Fruit fly (Drosophila melanogaster): ENCODE measurements around the gene CG16743.

The CG16743 gene

DNA sequence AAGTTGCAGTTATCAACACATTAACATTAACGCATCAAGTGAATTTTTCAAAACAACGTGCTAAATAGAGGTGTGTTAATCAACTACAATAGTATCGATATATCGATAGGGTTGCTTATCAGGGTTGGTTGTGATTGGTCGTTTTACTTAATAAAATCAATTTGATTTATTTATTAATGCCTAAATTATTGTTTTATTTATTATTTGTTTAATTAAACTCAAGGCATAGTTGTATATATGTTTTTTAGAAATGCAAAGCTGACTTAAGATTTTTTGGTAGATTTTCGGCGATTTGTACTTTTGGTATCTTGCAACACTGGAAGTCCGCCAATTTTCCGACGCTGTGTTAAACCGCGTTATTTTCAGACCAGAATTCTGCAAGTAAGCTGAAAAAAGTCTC lies 38.9 kb downstream of the CG16743 start, which contains the start of the genes Art8 and dUTPase (continued):
- peak; percentile 66 for TF ChIP-seq Met (GFP tag; optimal IDR thresholded peaks at IDR 0.05)
- no peak for TF ChIP-seq fkh (GFP tag; optimal IDR thresholded peaks at IDR 0.05)
- TF ChIP-seq fd85E (GFP tag; optimal IDR thresholded peaks at IDR 0.05): no peak
- TF ChIP-seq eg (GFP tag; IDR thresholded peaks at IDR 0.05): peak; percentile 40; the same call in 1 of the 3 replicates
- TF ChIP-seq dsx (GFP tag; optimal IDR thresholded peaks at IDR 0.05; ENCODE audit: poor library complexity, severe bottlenecking): peak; percentile 52
- TF ChIP-seq CG11294 (GFP tag; IDR thresholded peaks at IDR 0.05): no peak; the same call in 1 of the 2 replicates
- TF ChIP-seq spab (GFP tag; optimal IDR thresholded peaks at IDR 0.05): no peak

dm6 chr2L:11014018-11014611 lies 42.0 kb downstream of the CG16743 start:
- TF ChIP-seq Met (GFP tag; optimal IDR thresholded peaks at IDR 0.05) (no peak), topi (GFP tag; optimal IDR thresholded peaks at IDR 0.05) (no peak), CG3032 (tag; optimal IDR thresholded peaks at IDR 0.05) (no peak), fd85E (GFP tag; optimal IDR thresholded peaks at IDR 0.05) (no peak), lz (GFP tag; optimal IDR thresholded peaks at IDR 0.05) (no peak), CG11294 (GFP tag; IDR thresholded peaks at IDR 0.05) (no peak), Eip93F (GFP tag; optimal IDR thresholded peaks at IDR 0.05) (no peak), Ets96B (tag; optimal IDR thresholded peaks at IDR 0.05) (no peak), pdm3 (GFP tag; optimal IDR thresholded peaks at IDR 0.05) (no peak), CG11762 (GFP tag; optimal IDR thresholded peaks at IDR 0.05; ENCODE audit: insufficient read depth) (no peak), Ets21C (GFP tag; optimal IDR thresholded peaks at IDR 0.05) (no peak), CG4318 (GFP tag; optimal IDR thresholded peaks at IDR 0.05) (no peak), CG6854 (GFP tag; optimal IDR thresholded peaks at IDR 0.05) (no peak), Hr4 (GFP tag; optimal IDR thresholded peaks at IDR 0.05) (no peak), OdsH (GFP tag; optimal IDR thresholded peaks at IDR 0.05) (no peak)

DNA sequence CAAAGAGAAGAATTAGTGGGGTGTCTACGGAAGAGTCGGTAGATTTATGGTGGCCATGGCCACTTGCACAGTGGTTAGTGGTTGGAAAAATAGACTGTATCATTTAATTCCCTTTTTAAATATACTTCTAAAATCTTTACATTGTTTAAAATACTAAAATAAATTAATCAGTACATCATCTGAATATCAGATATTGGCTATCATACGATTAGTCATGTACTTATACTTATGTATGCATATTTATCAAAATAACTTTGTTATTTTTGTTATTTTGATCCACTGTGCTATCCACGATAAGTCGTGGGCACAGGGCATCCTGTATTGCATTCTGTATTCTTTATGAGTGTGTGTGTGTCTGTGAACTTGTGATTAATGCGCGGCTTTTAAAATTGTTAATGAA lies 42.6 kb downstream of the CG16743 start:
- TF ChIP-seq OdsH (GFP tag; optimal IDR thresholded peaks at IDR 0.05): peak; percentile 49
- TF ChIP-seq Eip75B (GFP tag; optimal IDR thresholded peaks at IDR 0.05): no peak
- TF ChIP-seq Ets21C (GFP tag; optimal IDR thresholded peaks at IDR 0.05): no peak
- TF ChIP-seq CG4318 (GFP tag; optimal IDR thresholded peaks at IDR 0.05): no peak
- TF ChIP-seq Met (GFP tag; optimal IDR thresholded peaks at IDR 0.05): peak; percentile 51
- TF ChIP-seq vri (GFP tag; optimal IDR thresholded peaks at IDR 0.05): no peak
- TF ChIP-seq CG6808 (GFP tag; optimal IDR thresholded peaks at IDR 0.05): peak; percentile 69
- TF ChIP-seq Hr39 (GFP tag; optimal IDR thresholded peaks at IDR 0.05): no peak
- peak; percentile 48 for TF ChIP-seq CG34406 (GFP tag; optimal IDR thresholded peaks at IDR 0.05)
- TF ChIP-seq CG6854 (GFP tag; optimal IDR thresholded peaks at IDR 0.05): no peak
- peak; percentile 75 for TF ChIP-seq CG32006 (GFP tag; optimal IDR thresholded peaks at IDR 0.05)
- TF ChIP-seq CG10631 (GFP tag; optimal IDR thresholded peaks at IDR 0.05): peak; percentile 60
- peak; percentile 51 for TF ChIP-seq Hr4 (GFP tag; optimal IDR thresholded peaks at IDR 0.05)
- TF ChIP-seq CG10669 (GFP tag; optimal IDR thresholded peaks at IDR 0.05): peak; percentile 32
- peak; percentile 66 for TF ChIP-seq achi (GFP tag; optimal IDR thresholded peaks at IDR 0.05)
- no peak for TF ChIP-seq CG1621 (tag; optimal IDR thresholded peaks at IDR 0.05)
- peak; percentile 20; the same call in 1 of the 3 replicates for TF ChIP-seq CG6163 (GFP tag; IDR thresholded peaks at IDR 0.05)
- no peak for TF ChIP-seq CG31627 (GFP tag; optimal IDR thresholded peaks at IDR 0.05)
- TF ChIP-seq esn (GFP tag; optimal IDR thresholded peaks at IDR 0.05): peak; percentile 62
- peak; percentile 37 for TF ChIP-seq spab (GFP tag; optimal IDR thresholded peaks at IDR 0.05)
- TF ChIP-seq dac (GFP tag; optimal IDR thresholded peaks at IDR 0.05): no peak
- peak; percentile 86 for TF ChIP-seq Eip78C (GFP tag)
- peak; percentile 60 for TF ChIP-seq CG15336 (GFP tag; IDR thresholded peaks at IDR 0.05)
- no peak for TF ChIP-seq fkh (GFP tag; optimal IDR thresholded peaks at IDR 0.05)
- peak; percentile 37 to 42 for TF ChIP-seq ss (GFP tag; optimal IDR thresholded peaks at IDR 0.05)
- TF ChIP-seq CG6792 (GFP tag; optimal IDR thresholded peaks at IDR 0.05): peak; percentile 40
- TF ChIP-seq CG3032 (tag; optimal IDR thresholded peaks at IDR 0.05): peak; percentile 39
- TF ChIP-seq pdm3 (GFP tag; optimal IDR thresholded peaks at IDR 0.05): no peak
- TF ChIP-seq CG11902 (GFP tag; optimal IDR thresholded peaks at IDR 0.05): no peak
- TF ChIP-seq cyc (GFP tag; optimal IDR thresholded peaks at IDR 0.05): no peak
- no peak for TF ChIP-seq CG9139 (GFP tag; optimal IDR thresholded peaks at IDR 0.05)
- no peak for TF ChIP-seq CG6276 (GFP tag; optimal IDR thresholded peaks at IDR 0.05)
- TF ChIP-seq Sox15 (GFP tag; optimal IDR thresholded peaks at IDR 0.05): no peak
- peak; percentile 46 for TF ChIP-seq dsx (GFP tag; optimal IDR thresholded peaks at IDR 0.05; ENCODE audit: poor library complexity, severe bottlenecking)
- TF ChIP-seq Lpt (GFP tag; optimal IDR thresholded peaks at IDR 0.05): peak; percentile 37
- TF ChIP-seq svp (GFP tag): no peak
- TF ChIP-seq CG8632 (GFP tag; optimal IDR thresholded peaks at IDR 0.05): peak; percentile 41
- TF ChIP-seq CG8119 (GFP tag; IDR thresholded peaks at IDR 0.05): peak; percentile 64; the same call in 2 of the 3 replicates

Measured in whole organism, prepupa.